Worm (Caenorhabditis elegans) whole organism, L4 larva: ENCODE measurements around the gene K10G4.3.
A peak's percentile ranks its signal among the peaks of the same experiment; 100 is the strongest.

Experiments used
- F26F4.8 ChIP-seq: fragments of 200-800 bp; sonication (Bioruptor generic); conservative IDR thresholded peaks from 2 replicates; pipeline ENCODE4 v1.3.6; 2022; ENCODE audit warnings: missing genetic modification characterization, missing compliant biosample characterization
- ceh-82 ChIP-seq: sonication (generic microtip); optimal IDR thresholded peaks from 2 replicates; lab custom pipeline; 2017; ENCODE audit warnings: missing biosample characterization, missing genetic modification characterization
- lim-7 ChIP-seq: fragments of 200-800 bp; sonication (Bioruptor generic); IDR thresholded peaks from 2 replicates; pipeline ENCODE4 v1.3.6; 2022; ENCODE audit warnings: missing genetic modification characterization, missing compliant biosample characterization
- mdl-1 ChIP-seq, 2 experiments: fragments of 150-350 bp in 1 of 2; sonication (generic microtip) in 1 of 2; optimal IDR thresholded peaks; 2 replicates each; lab custom pipeline; 2014 to 2017; ENCODE audit warnings: missing biosample characterization in 2 of 2, missing genetic modification characterization in 2 of 2
- nhr-10 ChIP-seq: fragments of 150-350 bp; optimal IDR thresholded peaks from 2 replicates; lab custom pipeline; 2014; ENCODE audit warnings: missing biosample characterization, missing genetic modification characterization
- snpc-4 ChIP-seq: fragments of 150-350 bp; optimal IDR thresholded peaks from 2 replicates; lab custom pipeline; 2014; ENCODE audit warnings: missing biosample characterization, missing genetic modification characterization
- spr-1 ChIP-seq: sonication (generic microtip); optimal IDR thresholded peaks from 2 replicates; lab custom pipeline; 2016; ENCODE audit warnings: mild to moderate bottlenecking, missing genetic modification characterization, missing compliant biosample characterization
- unc-62 ChIP-seq, 3 experiments: fragments of 150-350 bp in 1 of 3; sonication (generic microtip); optimal IDR thresholded peaks in 2 of 3; peaks in 1 of 3; 1 replicate in 1 of 3; 2 replicates in 2 of 3; lab custom pipeline; 2014 to 2017; ENCODE audit warnings: missing biosample characterization in 3 of 3, missing genetic modification characterization in 3 of 3, missing genetic modification reagents in 3 of 3, missing genotype in 1 of 3
- ztf-11 ChIP-seq: fragments of 150-350 bp; optimal IDR thresholded peaks from 2 replicates; lab custom pipeline; 2014; ENCODE audit warnings: missing biosample characterization, missing genetic modification characterization

DNA sequence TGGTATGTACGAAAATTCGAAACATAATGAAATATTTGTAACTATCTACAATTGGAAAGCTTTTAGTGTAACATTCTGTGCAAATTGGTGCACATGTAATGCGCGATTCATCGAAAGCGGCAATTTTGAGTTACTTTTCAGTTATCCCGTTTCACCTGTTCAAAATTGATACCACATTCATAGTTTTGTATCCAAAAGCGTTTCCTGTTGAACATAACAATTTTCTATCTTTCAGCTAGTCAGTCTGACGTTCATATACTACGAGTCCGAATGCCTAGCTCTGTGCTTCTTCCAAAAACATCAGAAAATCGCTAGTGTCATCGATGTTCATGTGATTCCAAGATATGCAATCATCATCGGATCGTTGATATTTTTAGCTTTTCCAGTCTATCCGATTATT is 38.6 kb upstream of the K10G4.3 start:
- peak in 1 of 2 experiments; percentile 90 for TF ChIP-seq unc-62 (GFP tag; optimal IDR thresholded peaks at IDR 0.05 in 1 of 2; lab: Kevin White, UChicago)
- no peak for TF ChIP-seq unc-62 (tag; optimal IDR thresholded peaks at IDR 0.05; lab: Kevin White, UChicago)
- no peak for TF ChIP-seq mdl-1 (tag; optimal IDR thresholded peaks at IDR 0.05; lab: Kevin White, UChicago)
- TF ChIP-seq lim-7 (GFP tag; lab: Robert Waterston, UW) = no peak
- TF ChIP-seq ztf-11 (tag; lab: Kevin White, UChicago) = no peak
- no peak for TF ChIP-seq ceh-82 (tag; lab: Kevin White, UChicago)
- no peak for TF ChIP-seq snpc-4 (tag; lab: Kevin White, UChicago)
- TF ChIP-seq nhr-10 (tag; lab: Kevin White, UChicago) = no peak
- no peak for TF ChIP-seq F26F4.8 (GFP tag; lab: Robert Waterston, UW)
- no peak for TF ChIP-seq spr-1
